1 fruit fly cellular context compared by ENCODE assay signal in the genomic region with DNA sequence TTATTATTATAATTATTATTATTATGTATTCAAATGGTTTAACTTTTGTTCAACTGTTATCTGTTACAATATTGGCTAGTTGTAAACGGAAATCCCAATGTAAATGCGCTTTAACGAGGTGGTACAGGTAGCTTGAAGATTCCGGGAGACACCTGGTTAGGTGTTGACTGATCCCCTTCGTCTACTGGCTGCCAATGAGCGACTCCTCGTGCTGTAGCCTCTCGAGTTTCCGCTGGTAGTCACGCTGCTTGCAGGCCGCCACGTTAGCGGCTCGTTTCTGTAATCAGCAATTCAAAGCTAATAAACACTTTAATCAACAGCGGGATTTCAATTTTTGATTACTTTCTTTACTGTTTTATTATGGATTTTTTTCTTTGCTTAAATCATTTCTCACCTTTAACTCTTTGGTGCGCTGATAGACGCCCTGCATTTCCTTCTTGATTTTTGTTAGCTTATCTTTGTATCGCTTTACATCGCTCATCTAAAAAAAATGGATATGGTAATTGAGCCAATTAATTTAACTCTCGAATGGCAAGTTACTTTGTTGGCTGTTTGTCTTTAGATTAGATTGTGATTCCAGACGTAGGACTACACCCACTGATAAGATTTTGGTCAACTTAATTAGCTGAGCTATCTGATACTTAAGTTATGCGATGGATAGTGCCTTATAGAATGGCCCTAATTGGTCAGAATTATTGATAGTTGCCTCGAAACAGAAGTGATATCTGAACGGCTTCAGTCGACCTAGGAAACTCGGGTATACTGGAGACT.
TF ChIP-seq lines count a peak whose summit lies in the region.

No protein-coding gene starts in this region.

TF ChIP-seq in whole organism, embryonic, 481 proteins besides CTCF, POLR2A, EP300 and RAD21 (continued from another document):
- no peak for TF ChIP-seq Hsf (GFP tag; optimal IDR thresholded peaks at IDR 0.05; lab: Kevin White, UChicago)
- TF ChIP-seq Med (GFP tag; lab: Kevin White, UChicago): peak; percentile 62
- no peak for TF ChIP-seq HmgZ (tag; optimal IDR thresholded peaks at IDR 0.05; lab: Kevin White, UChicago)
- no peak for TF ChIP-seq CG12744 (GFP tag; optimal IDR thresholded peaks at IDR 0.05; lab: Kevin White, UChicago)
- TF ChIP-seq CG12236 (GFP tag; optimal IDR thresholded peaks at IDR 0.05; lab: Kevin White, UChicago): no peak
- TF ChIP-seq CG2678 (tag; optimal IDR thresholded peaks at IDR 0.05; lab: Kevin White, UChicago): peak; percentile 19
- peak; percentile 98 for TF ChIP-seq exex (tag; optimal IDR thresholded peaks at IDR 0.05; lab: Kevin White, UChicago)
- 0 out of 2 replicates have a peak, but pooled peaks have one; percentile 23 for TF ChIP-seq CG14014 (GFP tag; IDR thresholded peaks at IDR 0.05; lab: Robert Waterston, UW)
- peak; percentile 48 for TF ChIP-seq sd (tag; optimal IDR thresholded peaks at IDR 0.05; lab: Kevin White, UChicago)
- no peak for TF ChIP-seq slbo (GFP tag; IDR thresholded peaks at IDR 0.05; lab: Robert Waterston, UW)
- TF ChIP-seq Nf-YC (tag; optimal IDR thresholded peaks at IDR 0.05; lab: Kevin White, UChicago): peak; percentile 30
- TF ChIP-seq tio (GFP tag; optimal IDR thresholded peaks at IDR 0.05; lab: Kevin White, UChicago): no peak
- no peak for TF ChIP-seq ac (GFP tag; optimal IDR thresholded peaks at IDR 0.05; lab: Kevin White, UChicago)
- no peak for TF ChIP-seq ham (GFP tag; IDR thresholded peaks at IDR 0.05; lab: Robert Waterston, UW)
- no peak for TF ChIP-seq CG4282 (GFP tag; optimal IDR thresholded peaks at IDR 0.05; lab: Kevin White, UChicago)
- no peak for TF ChIP-seq CG16815 (GFP tag; optimal IDR thresholded peaks at IDR 0.05; lab: Kevin White, UChicago)
- TF ChIP-seq NC2β (GFP tag; optimal IDR thresholded peaks at IDR 0.05; lab: Kevin White, UChicago): no peak
- no peak for TF ChIP-seq CG11696 (GFP tag; IDR thresholded peaks at IDR 0.05; lab: Robert Waterston, UW)
- TF ChIP-seq tll (GFP tag; optimal IDR thresholded peaks at IDR 0.05; lab: Kevin White, UChicago): no peak
- TF ChIP-seq ttk (GFP tag; IDR thresholded peaks at IDR 0.05; lab: Robert Waterston, UW): no peak
- TF ChIP-seq sqz (GFP tag; optimal IDR thresholded peaks at IDR 0.05; lab: Kevin White, UChicago): peak; percentile 33
- TF ChIP-seq Optix (GFP tag; IDR thresholded peaks at IDR 0.05; lab: Robert Waterston, UW): no peak
- TF ChIP-seq Atf3 (GFP tag; optimal IDR thresholded peaks at IDR 0.05; lab: Kevin White, UChicago): no peak
- TF ChIP-seq Dbx (GFP tag; IDR thresholded peaks at IDR 0.05; lab: Robert Waterston, UW): no peak
- no peak for TF ChIP-seq crp (GFP tag; optimal IDR thresholded peaks at IDR 0.05; lab: Kevin White, UChicago)
- TF ChIP-seq CG13894 (tag; optimal IDR thresholded peaks at IDR 0.05; lab: Kevin White, UChicago): no peak
- no peak for TF ChIP-seq Gug (GFP tag; IDR thresholded peaks at IDR 0.05; lab: Robert Waterston, UW)
- TF ChIP-seq CG16779 (GFP tag; IDR thresholded peaks at IDR 0.05; lab: Robert Waterston, UW): no peak
- no peak for TF ChIP-seq CG7963 (GFP tag; IDR thresholded peaks at IDR 0.05; lab: Robert Waterston, UW; ENCODE audit: partially characterized antibody)
- no peak for TF ChIP-seq CG32532 (GFP tag; IDR thresholded peaks at IDR 0.05; lab: Robert Waterston, UW)
- no peak for TF ChIP-seq Mrtf (GFP tag; IDR thresholded peaks at IDR 0.05; lab: Robert Waterston, UW)
- no peak for TF ChIP-seq Bgb (GFP tag; IDR thresholded peaks at IDR 0.05; lab: Robert Waterston, UW; ENCODE audit: partially characterized antibody)
- TF ChIP-seq z (GFP tag; IDR thresholded peaks at IDR 0.05; lab: Robert Waterston, UW): no peak
- no peak for TF ChIP-seq CG2116 (GFP tag; optimal IDR thresholded peaks at IDR 0.05; lab: Kevin White, UChicago)
- no peak for TF ChIP-seq CG2199 (GFP tag; IDR thresholded peaks at IDR 0.05; lab: Robert Waterston, UW)
- TF ChIP-seq CG10543 (GFP tag; optimal IDR thresholded peaks at IDR 0.05; lab: Kevin White, UChicago): peak; percentile 19
- no peak for TF ChIP-seq CG18619 (GFP tag; optimal IDR thresholded peaks at IDR 0.05; lab: Kevin White, UChicago)
- TF ChIP-seq CG2712 (tag; optimal IDR thresholded peaks at IDR 0.05; lab: Kevin White, UChicago): no peak
- peak; percentile 74 for TF ChIP-seq CG34376 (GFP tag; optimal IDR thresholded peaks at IDR 0.05; lab: Kevin White, UChicago)
- no peak for TF ChIP-seq BEAF-32 (GFP tag; optimal IDR thresholded peaks at IDR 0.05; lab: Kevin White, UChicago)
- TF ChIP-seq grn (GFP tag; optimal IDR thresholded peaks at IDR 0.05; lab: Kevin White, UChicago): peak; percentile 87
- TF ChIP-seq fd3F (GFP tag; optimal IDR thresholded peaks at IDR 0.05; lab: Kevin White, UChicago): no peak
- no peak for TF ChIP-seq jigr1 (GFP tag; IDR thresholded peaks at IDR 0.05; lab: Robert Waterston, UW)
- no peak for TF ChIP-seq ara (GFP tag; IDR thresholded peaks at IDR 0.05; lab: Robert Waterston, UW)
- TF ChIP-seq Ets97D (GFP tag; optimal IDR thresholded peaks at IDR 0.05; lab: Kevin White, UChicago): no peak
- TF ChIP-seq CG18599 (GFP tag; optimal IDR thresholded peaks at IDR 0.05; lab: Kevin White, UChicago): peak; percentile 40
- no peak for TF ChIP-seq CG17568 (GFP tag; optimal IDR thresholded peaks at IDR 0.05; lab: Kevin White, UChicago)
- no peak for TF ChIP-seq CG9437 (GFP tag; optimal IDR thresholded peaks at IDR 0.05; lab: Kevin White, UChicago)
- no peak for TF ChIP-seq Hr3 (GFP tag; optimal IDR thresholded peaks at IDR 0.05; lab: Kevin White, UChicago)
- TF ChIP-seq Jarid2 (GFP tag; optimal IDR thresholded peaks at IDR 0.05; lab: Kevin White, UChicago): no peak
- TF ChIP-seq Atf6 (GFP tag; IDR thresholded peaks at IDR 0.05; lab: Robert Waterston, UW): 0 out of 2 replicates have a peak, but pooled peaks have one; percentile 23
- no peak for TF ChIP-seq zen (tag; optimal IDR thresholded peaks at IDR 0.05; lab: Kevin White, UChicago)
- no peak for TF ChIP-seq pros (GFP tag; optimal IDR thresholded peaks at IDR 0.05; lab: Kevin White, UChicago)
- TF ChIP-seq CG4360 (GFP tag; IDR thresholded peaks at IDR 0.05; lab: Robert Waterston, UW): no peak
- no peak for TF ChIP-seq Hey (tag; optimal IDR thresholded peaks at IDR 0.05; lab: Kevin White, UChicago)
- TF ChIP-seq Ravus (GFP tag; IDR thresholded peaks at IDR 0.05; lab: Robert Waterston, UW): no peak
- TF ChIP-seq ap (GFP tag; IDR thresholded peaks at IDR 0.05; lab: Robert Waterston, UW): no peak
- TF ChIP-seq CG6791 (GFP tag; IDR thresholded peaks at IDR 0.05; lab: Robert Waterston, UW; ENCODE audit: partially characterized antibody): no peak
- peak; percentile 93 for TF ChIP-seq mirr (GFP tag; optimal IDR thresholded peaks at IDR 0.05; lab: Kevin White, UChicago)
- no peak for TF ChIP-seq CG9817 (tag; optimal IDR thresholded peaks at IDR 0.05; lab: Kevin White, UChicago)
- no peak for TF ChIP-seq abd-A (tag; optimal IDR thresholded peaks at IDR 0.05; lab: Kevin White, UChicago)
- TF ChIP-seq Ets65A (GFP tag; lab: Kevin White, UChicago): no peak
- TF ChIP-seq CG18764 (GFP tag; optimal IDR thresholded peaks at IDR 0.05; lab: Kevin White, UChicago): no peak
